Fruit fly (Drosophila melanogaster) whole organism, embryonic: ENCODE data around the gene CG10628.

Experiments
- Ada2b ChIP-seq: fragments of 200-800 bp; sonication (Bioruptor generic); IDR thresholded peaks from 2 replicates; pipeline ENCODE4 v1.3.6; 2022; ENCODE audit warnings: missing biosample characterization, missing genetic modification characterization
- Adf1 ChIP-seq: fragments of 200-800 bp; sonication (Bioruptor generic); IDR thresholded peaks from 2 replicates; pipeline ENCODE4 v1.3.6; 2022; ENCODE audit warnings: missing biosample characterization, missing genetic modification characterization
- Aef1 ChIP-seq: fragments of 200-800 bp; sonication (Bioruptor generic); IDR thresholded peaks from 3 replicates; pipeline ENCODE4 v1.3.6; 2022; ENCODE audit warnings: missing biosample characterization, missing genetic modification characterization
- Blimp-1 ChIP-seq: fragments of 200-800 bp; sonication (Bioruptor generic); optimal IDR thresholded peaks from 3 replicates; lab custom pipeline; 2018; ENCODE audit warnings: missing biosample characterization, missing genetic modification characterization, mild to moderate bottlenecking, moderate library complexity, missing genetic modification reagents
- CG11398 ChIP-seq: fragments of 200-800 bp; sonication (Bioruptor generic); optimal IDR thresholded peaks from 2 replicates; lab custom pipeline; 2016; ENCODE audit warnings: missing biosample characterization, missing genetic modification characterization
- CG14710 ChIP-seq: fragments of 200-800 bp; sonication (Bioruptor generic); optimal IDR thresholded peaks from 3 replicates; lab custom pipeline; 2019; ENCODE audit warnings: missing biosample characterization, mild to moderate bottlenecking, missing genetic modification characterization, moderate library complexity
- CG15514 ChIP-seq: fragments of 200-800 bp; sonication (Bioruptor generic); optimal IDR thresholded peaks from 3 replicates; lab custom pipeline; 2017; ENCODE audit warnings: missing biosample characterization, missing genetic modification characterization, mild to moderate bottlenecking, moderate library complexity, missing genetic modification reagents
- CG1602 ChIP-seq: fragments of 200-800 bp; sonication (Bioruptor generic); optimal IDR thresholded peaks from 3 replicates; lab custom pipeline; 2016; ENCODE audit warnings: missing biosample characterization, missing genetic modification characterization
- CG1603 ChIP-seq: fragments of 200-800 bp; sonication (Bioruptor generic); optimal IDR thresholded peaks from 2 replicates; lab custom pipeline; 2019; ENCODE audit warnings: missing biosample characterization, mild to moderate bottlenecking, missing genetic modification characterization, moderate library complexity
- CG16815 ChIP-seq: fragments of 200-800 bp; sonication (Bioruptor generic); optimal IDR thresholded peaks from 3 replicates; lab custom pipeline; 2017; ENCODE audit warnings: missing biosample characterization, mild to moderate bottlenecking, missing genetic modification characterization
- CG17612 ChIP-seq: fragments of 200-800 bp; sonication (Bioruptor generic); IDR thresholded peaks from 2 replicates; pipeline ENCODE4 v1.3.6; 2022; ENCODE audit warnings: missing biosample characterization, missing genetic modification characterization
- CG2712 ChIP-seq: fragments of 200-800 bp; optimal IDR thresholded peaks from 3 replicates; lab custom pipeline; 2019; ENCODE audit warnings: missing biosample characterization, mild to moderate bottlenecking, missing genetic modification characterization, moderate library complexity
- CG2875 ChIP-seq: fragments of 200-800 bp; sonication (Bioruptor generic); optimal IDR thresholded peaks from 2 replicates; lab custom pipeline; 2017; ENCODE audit warnings: missing biosample characterization, mild to moderate bottlenecking, missing genetic modification characterization, missing genetic modification reagents
- CG31224 ChIP-seq: fragments of 200-800 bp; sonication (Bioruptor generic); IDR thresholded peaks from 2 replicates; pipeline ENCODE4 v1.3.6; 2022; ENCODE audit warnings: missing biosample characterization, missing genetic modification characterization
- CG32767 ChIP-seq: fragments of 200-800 bp; sonication (Bioruptor generic); IDR thresholded peaks from 2 replicates; pipeline ENCODE4 v1.3.6; 2022; ENCODE audit warnings: missing biosample characterization, missing genetic modification characterization
- CG33213 ChIP-seq: fragments of 200-800 bp; sonication (Bioruptor generic); optimal IDR thresholded peaks from 3 replicates; lab custom pipeline; 2016; ENCODE audit warnings: missing biosample characterization, missing genetic modification characterization
- CG4360 ChIP-seq: fragments of 200-800 bp; sonication (Bioruptor generic); IDR thresholded peaks from 2 replicates; pipeline ENCODE4 v1.3.6; 2022; ENCODE audit warnings: missing biosample characterization, missing genetic modification characterization
- CG6254 ChIP-seq: fragments of 200-800 bp; sonication (Bioruptor generic); optimal IDR thresholded peaks from 3 replicates; lab custom pipeline; 2017; ENCODE audit warnings: mild to moderate bottlenecking, missing biosample characterization, missing genetic modification reagents, missing genetic modification characterization
- CG7271 ChIP-seq: fragments of 200-800 bp; sonication (Bioruptor generic); optimal IDR thresholded peaks from 2 replicates; lab custom pipeline; 2018; ENCODE audit warnings: missing biosample characterization, mild to moderate bottlenecking, missing genetic modification characterization, moderate library complexity
- CG8388 ChIP-seq: fragments of 200-800 bp; sonication (Bioruptor generic); optimal IDR thresholded peaks from 2 replicates; lab custom pipeline; 2019; ENCODE audit warnings: missing biosample characterization, mild to moderate bottlenecking, missing genetic modification characterization, moderate library complexity
- CoRest ChIP-seq: fragments of 200-800 bp; sonication (Bioruptor generic); optimal IDR thresholded peaks from 3 replicates; lab custom pipeline; 2018; ENCODE audit warnings: missing biosample characterization, mild to moderate bottlenecking, missing genetic modification characterization, moderate library complexity
- Deaf1 ChIP-seq: fragments of 200-800 bp; optimal IDR thresholded peaks from 3 replicates; lab custom pipeline; 2019; ENCODE audit warnings: missing biosample characterization, mild to moderate bottlenecking, missing genetic modification characterization, moderate library complexity
- Drgx ChIP-seq: fragments of 200-800 bp; sonication (Bioruptor generic); IDR thresholded peaks from 2 replicates; pipeline ENCODE4 v1.3.6; 2022; ENCODE audit warnings: missing biosample characterization, missing genetic modification characterization
- Eip74EF ChIP-seq, 2 experiments: fragments of 200-800 bp in 1 of 2; fragments of >200 bp in 1 of 2; sonication (Bioruptor generic) in 1 of 2; optimal IDR thresholded peaks; 2 replicates each; lab custom pipeline; 2017 to 2019; ENCODE audit warnings: missing biosample characterization in 2 of 2, missing genetic modification characterization in 2 of 2, mild to moderate bottlenecking in 1 of 2, moderate library complexity in 1 of 2
- H2.0 ChIP-seq: fragments of 200-800 bp; sonication (Bioruptor generic); IDR thresholded peaks from 2 replicates; pipeline ENCODE4 v1.3.6; 2022; ENCODE audit warnings: missing biosample characterization, missing genetic modification characterization
- Hey ChIP-seq: fragments of 200-800 bp; sonication (Bioruptor generic); optimal IDR thresholded peaks from 3 replicates; lab custom pipeline; 2018; ENCODE audit warnings: missing biosample characterization, mild to moderate bottlenecking, missing genetic modification characterization
- Hsf ChIP-seq: fragments of 200-800 bp; sonication (Bioruptor generic); optimal IDR thresholded peaks from 3 replicates; lab custom pipeline; 2016; ENCODE audit warnings: missing biosample characterization, missing genetic modification characterization
- Lhr ChIP-seq: fragments of 200-800 bp; sonication (Bioruptor generic); optimal IDR thresholded peaks from 3 replicates; lab custom pipeline; 2017; ENCODE audit warnings: mild to moderate bottlenecking, missing biosample characterization, missing genetic modification reagents, missing genetic modification characterization
- Mes4 ChIP-seq: fragments of 200-800 bp; sonication (Bioruptor generic); optimal IDR thresholded peaks from 2 replicates; lab custom pipeline; 2016; ENCODE audit warnings: missing biosample characterization, missing genetic modification characterization
- NC2β ChIP-seq: fragments of 200-800 bp; sonication (Bioruptor generic); optimal IDR thresholded peaks from 2 replicates; lab custom pipeline; 2016; ENCODE audit warnings: missing biosample characterization, missing genetic modification characterization
- Ravus ChIP-seq: fragments of 200-800 bp; sonication (Bioruptor generic); IDR thresholded peaks from 2 replicates; pipeline ENCODE4 v1.3.6; 2022; ENCODE audit warnings: missing biosample characterization, missing genetic modification characterization
- Sry-δ ChIP-seq: fragments of 200-800 bp; sonication (Bioruptor generic); optimal IDR thresholded peaks from 2 replicates; lab custom pipeline; 2016; ENCODE audit warnings: missing biosample characterization, missing genetic modification characterization
- Taf1 ChIP-seq: fragments of 200-800 bp; sonication (Bioruptor generic); IDR thresholded peaks from 2 replicates; pipeline ENCODE4 v1.3.6; 2022; ENCODE audit warnings: missing biosample characterization, missing genetic modification characterization
- YL-1 ChIP-seq: fragments of 200-800 bp; sonication (Bioruptor generic); optimal IDR thresholded peaks from 3 replicates; lab custom pipeline; 2017; ENCODE audit warnings: missing biosample characterization, mild to moderate bottlenecking, missing genetic modification characterization
- aop ChIP-seq: fragments of 200-800 bp; sonication (Bioruptor generic); IDR thresholded peaks from 2 replicates; pipeline ENCODE4 v1.3.6; 2022; ENCODE audit warnings: missing biosample characterization, missing genetic modification characterization
- ase ChIP-seq: fragments of 200-800 bp; sonication (Bioruptor generic); IDR thresholded peaks from 3 replicates; pipeline ENCODE4 v1.3.6; 2022; ENCODE audit warnings: missing biosample characterization, missing genetic modification characterization
- crc ChIP-seq: fragments of 200-800 bp; sonication (Bioruptor generic); optimal IDR thresholded peaks from 2 replicates; lab custom pipeline; 2016; ENCODE audit warnings: missing biosample characterization, missing genetic modification characterization
- crol ChIP-seq: fragments of 200-800 bp; sonication (Bioruptor generic); IDR thresholded peaks from 2 replicates; pipeline ENCODE4 v1.3.6; 2022; ENCODE audit warnings: missing biosample characterization, missing genetic modification characterization
- dpn ChIP-seq, 2 experiments: fragments of 200-800 bp; sonication (Bioruptor generic); optimal IDR thresholded peaks; 3 replicates each; lab custom pipeline; 2016; ENCODE audit warnings: missing biosample characterization in 2 of 2, missing genetic modification characterization in 2 of 2
- gfzf ChIP-seq: fragments of 200-800 bp; sonication (Bioruptor generic); optimal IDR thresholded peaks from 2 replicates; lab custom pipeline; 2016; ENCODE audit warnings: missing biosample characterization, mild to moderate bottlenecking, missing genetic modification characterization, moderate library complexity
- gro ChIP-seq: fragments of 200-800 bp; sonication (Bioruptor generic); optimal IDR thresholded peaks from 2 replicates; lab custom pipeline; 2016; ENCODE audit warnings: missing biosample characterization, missing genetic modification characterization
- otp ChIP-seq: fragments of 200-800 bp; sonication (Bioruptor generic); IDR thresholded peaks from 3 replicates; pipeline ENCODE4, ENCODE4 v1.3.6; 2022; ENCODE audit warnings: missing biosample characterization, missing genetic modification characterization
- pita ChIP-seq: fragments of 200-800 bp; sonication (Bioruptor generic); optimal IDR thresholded peaks from 2 replicates; lab custom pipeline; 2017; ENCODE audit warnings: missing biosample characterization, mild to moderate bottlenecking, missing genetic modification characterization
- salm ChIP-seq: fragments of 200-800 bp; sonication (Bioruptor generic); optimal IDR thresholded peaks from 2 replicates; lab custom pipeline; 2018; ENCODE audit warnings: missing biosample characterization, mild to moderate bottlenecking, missing genetic modification characterization
- shn ChIP-seq: fragments of 200-800 bp; sonication (Bioruptor generic); optimal IDR thresholded peaks from 3 replicates; lab custom pipeline; 2016; ENCODE audit warnings: missing biosample characterization, missing genetic modification characterization
- slp2 ChIP-seq: fragments of 200-800 bp; sonication (Bioruptor generic); optimal IDR thresholded peaks from 2 replicates; lab custom pipeline; 2016; ENCODE audit warnings: missing biosample characterization, missing genetic modification characterization
- sqz ChIP-seq: fragments of 200-800 bp; sonication (Bioruptor generic); optimal IDR thresholded peaks from 3 replicates; lab custom pipeline; 2018; ENCODE audit warnings: missing biosample characterization, mild to moderate bottlenecking, missing genetic modification characterization
- trh ChIP-seq: fragments of 200-800 bp; sonication (Bioruptor generic); optimal IDR thresholded peaks from 2 replicates; lab custom pipeline; 2016; ENCODE audit warnings: missing biosample characterization, missing genetic modification characterization
- wek ChIP-seq: fragments of 200-800 bp; sonication (Bioruptor generic); optimal IDR thresholded peaks from 3 replicates; lab custom pipeline; 2018; ENCODE audit warnings: missing biosample characterization, mild to moderate bottlenecking, missing genetic modification characterization, moderate library complexity

CG10628 gene

DNA sequence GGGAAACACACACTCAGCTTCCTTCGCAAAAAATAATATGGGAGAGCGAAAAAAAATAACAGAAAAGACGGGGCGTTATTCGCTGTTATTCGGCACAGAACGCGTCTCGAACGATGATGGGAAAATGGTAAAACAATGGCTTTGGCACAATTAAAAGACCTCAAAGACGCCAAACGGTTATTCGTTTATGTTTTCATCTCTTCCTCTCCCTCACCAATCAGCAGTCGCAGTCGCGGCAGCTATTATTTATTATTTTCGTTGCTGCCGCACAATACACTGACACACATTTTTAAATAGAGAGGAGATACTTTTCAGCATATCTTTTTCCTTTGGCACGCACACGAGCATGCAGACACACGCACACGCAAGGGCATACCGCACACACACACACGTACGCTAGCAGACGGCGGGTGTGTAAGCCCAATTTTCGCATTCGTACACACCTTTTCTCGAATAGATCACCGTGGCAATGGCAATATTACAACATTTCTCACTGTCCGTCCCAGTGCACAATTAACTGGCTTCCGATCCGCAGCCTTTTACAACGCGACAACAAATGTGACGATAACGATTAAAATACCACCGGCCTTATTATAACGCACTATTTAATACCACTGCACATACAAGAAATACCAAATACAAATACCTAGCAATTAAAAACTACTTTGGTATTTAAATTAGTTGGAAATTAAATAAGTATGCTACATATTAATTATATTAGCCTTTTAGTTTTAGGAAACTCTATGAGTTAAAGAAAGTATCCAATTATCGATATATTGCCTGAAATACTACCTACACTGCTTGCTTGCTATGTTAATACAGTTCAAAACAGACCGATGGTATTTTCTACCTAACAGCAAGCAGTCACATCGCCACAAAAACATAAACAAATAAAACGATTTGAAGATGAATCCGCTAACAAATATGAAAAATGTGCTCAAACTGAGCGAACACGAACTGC lies 33.2 kb upstream of the CG10628 start, which contains the start of the genes CdGAPr and CG10466 (continued):
- peak; percentile 55 for TF ChIP-seq Sry-δ (GFP tag; lab: Kevin White, UChicago)
- TF ChIP-seq gfzf (GFP tag; lab: Kevin White, UChicago) = peak; percentile 97
- TF ChIP-seq CG31224 = no peak
- 0 out of 2 replicates have a peak, but pooled peaks have one; percentile 21 for TF ChIP-seq crol (GFP tag; lab: Robert Waterston, UW)
- no peak for TF ChIP-seq Ravus (GFP tag; lab: Robert Waterston, UW)
- TF ChIP-seq CG14710 (tag; lab: Kevin White, UChicago) = peak; percentile 71
- TF ChIP-seq shn (GFP tag; lab: Kevin White, UChicago) = no peak
- TF ChIP-seq Adf1 (GFP tag; lab: Robert Waterston, UW) = no peak
- peak; percentile 1 for TF ChIP-seq Mes4 (GFP tag; lab: Kevin White, UChicago)
- no peak for TF ChIP-seq otp
- TF ChIP-seq CoRest (tag; lab: Kevin White, UChicago) = peak; percentile 44
- TF ChIP-seq CG7271 = peak; percentile 62
- TF ChIP-seq dpn (GFP tag; optimal IDR thresholded peaks at IDR 0.05; lab: Kevin White, UChicago) = no peak
- TF ChIP-seq YL-1 = peak; percentile 66
- peak; percentile 51 for TF ChIP-seq gro (GFP tag; lab: Kevin White, UChicago)
- peak; percentile 18; the same call in 1 of the 2 replicates for TF ChIP-seq aop
- peak; percentile 16 for TF ChIP-seq CG15514 (GFP tag; lab: Kevin White, UChicago)
- TF ChIP-seq NC2β = no peak
- TF ChIP-seq CG16815 (GFP tag; lab: Kevin White, UChicago) = no peak
- peak; percentile 7 for TF ChIP-seq salm (tag; lab: Kevin White, UChicago)
- no peak for TF ChIP-seq sqz
- TF ChIP-seq Hey (tag; lab: Kevin White, UChicago) = no peak
- no peak for TF ChIP-seq Aef1 (GFP tag; lab: Robert Waterston, UW)
- peak; percentile 11 for TF ChIP-seq CG1603 (tag; lab: Kevin White, UChicago)
- TF ChIP-seq CG2712 (tag; lab: Kevin White, UChicago) = peak; percentile 49
- no peak for TF ChIP-seq H2.0 (GFP tag; lab: Robert Waterston, UW)
- TF ChIP-seq CG8388 (GFP tag; lab: Kevin White, UChicago) = peak; percentile 18
- TF ChIP-seq pita (GFP tag; lab: Kevin White, UChicago) = no peak
- peak; percentile 47 for TF ChIP-seq wek (GFP tag; lab: Kevin White, UChicago)
- no peak for TF ChIP-seq CG2875
- TF ChIP-seq CG1602 = no peak
- TF ChIP-seq trh (GFP tag; lab: Kevin White, UChicago) = no peak
- peak; percentile 63 for TF ChIP-seq CG33213 (GFP tag; lab: Kevin White, UChicago)
- TF ChIP-seq slp2 (GFP tag; lab: Kevin White, UChicago) = no peak
- no peak for TF ChIP-seq Ada2b (GFP tag; lab: Robert Waterston, UW)
- no peak for TF ChIP-seq crc (GFP tag; lab: Kevin White, UChicago)
- TF ChIP-seq Lhr (GFP tag; lab: Kevin White, UChicago) = peak; percentile 88
- TF ChIP-seq CG6254 (GFP tag; lab: Kevin White, UChicago) = no peak
- peak in 1 of 2 experiments; percentile 40 for TF ChIP-seq Eip74EF (GFP tag; optimal IDR thresholded peaks at IDR 0.05; lab: Kevin White, UChicago)
- peak; percentile 0 for TF ChIP-seq Hsf (GFP tag; lab: Kevin White, UChicago)
- TF ChIP-seq CG11398 (GFP tag; lab: Kevin White, UChicago) = peak; percentile 2
- TF ChIP-seq Taf1 (GFP tag; lab: Robert Waterston, UW) = no peak
- TF ChIP-seq Drgx (GFP tag; lab: Robert Waterston, UW) = no peak
- TF ChIP-seq Deaf1 (tag; lab: Kevin White, UChicago) = peak; percentile 5
- TF ChIP-seq Blimp-1 (GFP tag; lab: Kevin White, UChicago) = peak; percentile 24
- TF ChIP-seq CG4360 (GFP tag; lab: Robert Waterston, UW) = no peak
- no peak for TF ChIP-seq CG32767
- TF ChIP-seq CG17612 (GFP tag; lab: Robert Waterston, UW) = no peak
- TF ChIP-seq ase (GFP tag; lab: Robert Waterston, UW) = no peak
